Worm (Caenorhabditis elegans): Measurements from ENCODE around the gene M04B2.6.

M04B2.6 gene

ce11 chrIV:11494924-11495323 lies 15.6 kb downstream of the M04B2.6 start:
- TF ChIP-seq scrt-1 (GFP tag; IDR thresholded peaks at IDR 0.05) (no peak), hmbx-1 (tag; optimal IDR thresholded peaks at IDR 0.05) (no peak), F13C5.2 (tag; optimal IDR thresholded peaks at IDR 0.05) (peak; percentile 2), pes-1 (GFP tag; IDR thresholded peaks at IDR 0.05) (no peak), ceh-13 (GFP tag; optimal IDR thresholded peaks at IDR 0.05) (no peak), sea-1 (GFP tag; conservative IDR thresholded peaks at IDR 0.05) (no peak), hmg-4 (GFP tag; optimal IDR thresholded peaks at IDR 0.05) (no peak)

ce11 chrIV:11493899-11494298 lies 16.7 kb downstream of the M04B2.6 start:
- TF ChIP-seq flt-1 (GFP tag; IDR thresholded peaks at IDR 0.05) (no peak), tbx-11 (GFP tag; IDR thresholded peaks at IDR 0.05) (no peak), ceh-36 (tag; optimal IDR thresholded peaks at IDR 0.05) (no peak), B0310.2 (tag; optimal IDR thresholded peaks at IDR 0.05) (no peak), F13C5.2 (tag; optimal IDR thresholded peaks at IDR 0.05) (no peak), aly-1 (tag; optimal IDR thresholded peaks at IDR 0.05) (no peak), pes-1 (GFP tag; IDR thresholded peaks at IDR 0.05) (no peak), hnd-1 (tag; optimal IDR thresholded peaks at IDR 0.05) (no peak), tra-4 (tag; optimal IDR thresholded peaks at IDR 0.05) (no peak), ets-7 (tag; optimal IDR thresholded peaks at IDR 0.05) (no peak), ceh-13 (GFP tag; optimal IDR thresholded peaks at IDR 0.05) (no peak), hmg-4 (GFP tag; optimal IDR thresholded peaks at IDR 0.05) (no peak), scrt-1 (GFP tag; IDR thresholded peaks at IDR 0.05) (no peak), ama-1 (optimal IDR thresholded peaks at IDR 0.05) (no peak), sea-1 (GFP tag; conservative IDR thresholded peaks at IDR 0.05) (no peak)

- no peak for TF ChIP-seq ama-1 (optimal IDR thresholded peaks at IDR 0.05)
- no peak for TF ChIP-seq hmg-4 (GFP tag; optimal IDR thresholded peaks at IDR 0.05)
- TF ChIP-seq F13C5.2 (tag; optimal IDR thresholded peaks at IDR 0.05): no peak
- no peak for TF ChIP-seq scrt-1 (GFP tag; IDR thresholded peaks at IDR 0.05)
- no peak for TF ChIP-seq tbx-37 (GFP tag; conservative IDR thresholded peaks at IDR 0.05)
- TF ChIP-seq B0310.2 (tag; optimal IDR thresholded peaks at IDR 0.05): no peak
- TF ChIP-seq flt-1 (GFP tag; IDR thresholded peaks at IDR 0.05): no peak
- no peak for TF ChIP-seq sea-1 (GFP tag; conservative IDR thresholded peaks at IDR 0.05)
- no peak for TF ChIP-seq tra-4 (tag; optimal IDR thresholded peaks at IDR 0.05)
- no peak for TF ChIP-seq ets-7 (tag; optimal IDR thresholded peaks at IDR 0.05)
- TF ChIP-seq hmbx-1 (tag; optimal IDR thresholded peaks at IDR 0.05): no peak
- TF ChIP-seq hnd-1 (tag; optimal IDR thresholded peaks at IDR 0.05): no peak
- TF ChIP-seq ceh-36 (tag; optimal IDR thresholded peaks at IDR 0.05): no peak
- no peak for TF ChIP-seq pes-1 (GFP tag; IDR thresholded peaks at IDR 0.05)
- TF ChIP-seq tbx-11 (GFP tag; IDR thresholded peaks at IDR 0.05): no peak
- TF ChIP-seq ceh-13 (GFP tag; optimal IDR thresholded peaks at IDR 0.05): no peak
Observed at ce11 chrIV:11492345-11492744, 18.2 kb downstream of the M04B2.6 start.

ce11 chrIV:11491422-11491821 lies 19.1 kb downstream of the M04B2.6 start:
- TF ChIP-seq B0310.2 (tag; optimal IDR thresholded peaks at IDR 0.05): no peak
- TF ChIP-seq ceh-36 (tag; optimal IDR thresholded peaks at IDR 0.05): no peak
- TF ChIP-seq flt-1 (GFP tag; IDR thresholded peaks at IDR 0.05): no peak
- TF ChIP-seq ceh-13 (GFP tag; optimal IDR thresholded peaks at IDR 0.05): no peak
- TF ChIP-seq pes-1 (GFP tag; IDR thresholded peaks at IDR 0.05): no peak
- no peak for TF ChIP-seq tra-4 (tag; optimal IDR thresholded peaks at IDR 0.05)
- no peak for TF ChIP-seq ets-7 (tag; optimal IDR thresholded peaks at IDR 0.05)
- no peak for TF ChIP-seq F13C5.2 (tag; optimal IDR thresholded peaks at IDR 0.05)
- no peak for TF ChIP-seq tbx-11 (GFP tag; IDR thresholded peaks at IDR 0.05)
- no peak for TF ChIP-seq hnd-1 (tag; optimal IDR thresholded peaks at IDR 0.05)
- no peak for TF ChIP-seq ama-1 (optimal IDR thresholded peaks at IDR 0.05)
- TF ChIP-seq aly-1 (tag; optimal IDR thresholded peaks at IDR 0.05): no peak
- no peak for TF ChIP-seq sea-1 (GFP tag; conservative IDR thresholded peaks at IDR 0.05)
- TF ChIP-seq tbx-37 (GFP tag; conservative IDR thresholded peaks at IDR 0.05): no peak
- no peak for TF ChIP-seq scrt-1 (GFP tag; IDR thresholded peaks at IDR 0.05)

ce11 chrIV:11489610-11490339 lies 20.8 kb downstream of the M04B2.6 start:
- TF ChIP-seq hnd-1 (tag; optimal IDR thresholded peaks at IDR 0.05): no peak
- TF ChIP-seq flt-1 (GFP tag; IDR thresholded peaks at IDR 0.05): no peak
- no peak for TF ChIP-seq pes-1 (GFP tag; IDR thresholded peaks at IDR 0.05)
- TF ChIP-seq scrt-1 (GFP tag; IDR thresholded peaks at IDR 0.05): no peak
- TF ChIP-seq F13C5.2 (tag; optimal IDR thresholded peaks at IDR 0.05): no peak
- TF ChIP-seq ets-7 (tag; optimal IDR thresholded peaks at IDR 0.05): no peak
- TF ChIP-seq tbx-11 (GFP tag; IDR thresholded peaks at IDR 0.05): no peak
- TF ChIP-seq sea-1 (GFP tag; conservative IDR thresholded peaks at IDR 0.05): no peak
- no peak for TF ChIP-seq hmbx-1 (tag; optimal IDR thresholded peaks at IDR 0.05)
- TF ChIP-seq hmg-4 (GFP tag; optimal IDR thresholded peaks at IDR 0.05): no peak

- TF ChIP-seq hmg-4 (GFP tag; optimal IDR thresholded peaks at IDR 0.05) (no peak), ceh-36 (tag; optimal IDR thresholded peaks at IDR 0.05) (no peak), sea-1 (GFP tag; conservative IDR thresholded peaks at IDR 0.05) (no peak), tbx-37 (GFP tag; conservative IDR thresholded peaks at IDR 0.05) (no peak), pes-1 (GFP tag; IDR thresholded peaks at IDR 0.05) (no peak), flt-1 (GFP tag; IDR thresholded peaks at IDR 0.05) (no peak), ets-7 (tag; optimal IDR thresholded peaks at IDR 0.05) (no peak), F13C5.2 (tag; optimal IDR thresholded peaks at IDR 0.05) (no peak), hnd-1 (tag; optimal IDR thresholded peaks at IDR 0.05) (no peak), tbx-11 (GFP tag; IDR thresholded peaks at IDR 0.05) (no peak), hmbx-1 (tag; optimal IDR thresholded peaks at IDR 0.05) (no peak), B0310.2 (tag; optimal IDR thresholded peaks at IDR 0.05) (no peak), ceh-13 (GFP tag; optimal IDR thresholded peaks at IDR 0.05) (no peak)
Observed at ce11 chrIV:11489077-11489476, 21.5 kb downstream of the M04B2.6 start.

ce11 chrIV:11487889-11488556 lies 22.5 kb downstream of the M04B2.6 start:
- TF ChIP-seq ets-7 (tag; optimal IDR thresholded peaks at IDR 0.05): no peak
- TF ChIP-seq hnd-1 (tag; optimal IDR thresholded peaks at IDR 0.05): no peak
